Worm (Caenorhabditis elegans) whole organism, young adult: ENCODE data around the gene F36H1.12.

Experiments
- B0019.2 ChIP-seq: fragments of 200-800 bp; sonication (Bioruptor generic); conservative IDR thresholded peaks from 2 replicates; pipeline ENCODE4 v1.3.6; 2022; ENCODE audit warnings: missing genetic modification reagents, missing genetic modification characterization, missing compliant biosample characterization
- B0035.1 ChIP-seq: sonication (generic microtip); optimal IDR thresholded peaks from 2 replicates; lab custom pipeline; 2016; ENCODE audit warnings: missing genetic modification characterization, mild to moderate bottlenecking, missing compliant biosample characterization, missing genotype, missing genetic modification reagents
- B0336.3 ChIP-seq: fragments of 200-800 bp; sonication (Bioruptor generic); IDR thresholded peaks from 2 replicates; pipeline ENCODE4 v1.3.6; 2022; ENCODE audit warnings: missing genetic modification characterization, missing compliant biosample characterization
- C06A6.2 ChIP-seq: fragments of 200-800 bp; sonication (Bioruptor generic); conservative IDR thresholded peaks from 2 replicates; pipeline ENCODE4 v1.3.6; 2022; ENCODE audit warnings: missing genetic modification characterization, missing compliant biosample characterization
- F37B4.10 ChIP-seq: fragments of 200-800 bp; sonication (Bioruptor generic); IDR thresholded peaks from 2 replicates; pipeline ENCODE4 v1.3.6; 2022; ENCODE audit warnings: missing genetic modification characterization, missing compliant biosample characterization
- F39B2.1 ChIP-seq: fragments of 200-800 bp; sonication (Bioruptor generic); IDR thresholded peaks from 2 replicates; pipeline ENCODE4 v1.3.6; 2022; ENCODE audit warnings: missing genetic modification reagents, missing genetic modification characterization, missing compliant biosample characterization
- F49E8.2 ChIP-seq: sonication (generic microtip); optimal IDR thresholded peaks from 3 replicates; lab custom pipeline; 2017; ENCODE audit warnings: missing genetic modification characterization, mild to moderate bottlenecking, missing compliant biosample characterization, antibody characterized with exemption, moderate library complexity; ENCODE audit not compliant: insufficient read depth
- K11D2.4 ChIP-seq: fragments of 200-800 bp; sonication (Bioruptor generic); IDR thresholded peaks from 2 replicates; pipeline ENCODE4 v1.3.6; 2022; ENCODE audit warnings: missing genetic modification reagents, missing genetic modification characterization, missing compliant biosample characterization
- K12H6.12 ChIP-seq: fragments of 200-800 bp; sonication (Bioruptor generic); optimal IDR thresholded peaks from 2 replicates; lab custom pipeline; 2018; ENCODE audit warnings: mild to moderate bottlenecking, missing genetic modification characterization, missing compliant biosample characterization
- Y53F4B.3 ChIP-seq: fragments of 200-800 bp; sonication (Bioruptor generic); IDR thresholded peaks from 2 replicates; pipeline ENCODE4 v1.3.6; 2022; ENCODE audit warnings: missing genetic modification reagents, missing genetic modification characterization, missing compliant biosample characterization
- ama-1 ChIP-seq, 3 experiments: fragments of 150-350 bp in 1 of 3; sonication (generic microtip) in 2 of 3; optimal IDR thresholded peaks; 2 replicates each; lab custom pipeline; 2014 to 2018; ENCODE audit warnings: missing biosample characterization in 2 of 3, missing genetic modification characterization in 2 of 3, missing genetic modification reagents in 2 of 3
- aptf-2 ChIP-seq: fragments of 200-800 bp; sonication (Bioruptor generic); conservative IDR thresholded peaks from 2 replicates; pipeline ENCODE4 v1.3.6; 2022; ENCODE audit warnings: missing genetic modification reagents, missing genetic modification characterization, missing compliant biosample characterization
- atf-7 ChIP-seq: sonication (generic microtip); optimal IDR thresholded peaks from 2 replicates; lab custom pipeline; 2017; ENCODE audit warnings: mild to moderate bottlenecking, missing genetic modification characterization, missing compliant biosample characterization
- athp-1 ChIP-seq: sonication (generic microtip); optimal IDR thresholded peaks from 2 replicates; lab custom pipeline; 2017; ENCODE audit warnings: mild to moderate bottlenecking, missing genetic modification characterization, missing compliant biosample characterization
- bed-1 ChIP-seq: fragments of 200-800 bp; sonication (Bioruptor generic); IDR thresholded peaks from 2 replicates; pipeline ENCODE4 v1.3.6; 2022; ENCODE audit warnings: missing genetic modification reagents, missing genetic modification characterization, missing compliant biosample characterization
- cebp-2 ChIP-seq: fragments of 200-800 bp; sonication (Bioruptor generic); IDR thresholded peaks from 2 replicates; pipeline ENCODE4 v1.3.6; 2022; ENCODE audit warnings: missing genetic modification characterization, missing compliant biosample characterization
- ceh-100 ChIP-seq: fragments of 200-800 bp; sonication (Bioruptor generic); IDR thresholded peaks from 2 replicates; pipeline ENCODE4 v1.3.6; 2022; ENCODE audit warnings: missing genetic modification reagents, missing genetic modification characterization, missing compliant biosample characterization
- ceh-27 ChIP-seq: fragments of 200-800 bp; sonication (Bioruptor generic); optimal IDR thresholded peaks from 2 replicates; lab custom pipeline; 2018; ENCODE audit warnings: mild to moderate bottlenecking, missing genetic modification characterization, moderate library complexity, missing compliant biosample characterization
- ceh-58 ChIP-seq: fragments of 200-800 bp; sonication (Bioruptor generic); IDR thresholded peaks from 2 replicates; pipeline ENCODE4 v1.3.6; 2022; ENCODE audit warnings: missing genetic modification characterization, missing compliant biosample characterization
- ceh-79 ChIP-seq: sonication (generic microtip); optimal IDR thresholded peaks from 2 replicates; lab custom pipeline; 2017; ENCODE audit warnings: mild to moderate bottlenecking, missing genetic modification characterization, missing compliant biosample characterization
- ceh-91 ChIP-seq: fragments of 200-800 bp; sonication (Bioruptor generic); IDR thresholded peaks from 2 replicates; pipeline ENCODE4 v1.3.6; 2022; ENCODE audit warnings: missing genetic modification reagents, missing genetic modification characterization, missing compliant biosample characterization
- egrh-3 ChIP-seq: fragments of 200-800 bp; sonication (Bioruptor generic); IDR thresholded peaks from 2 replicates; pipeline ENCODE4 v1.3.6; 2022; ENCODE audit warnings: missing genetic modification reagents, missing genetic modification characterization, missing compliant biosample characterization
- ekl-4 ChIP-seq: fragments of 200-800 bp; sonication (Bioruptor generic); IDR thresholded peaks from 2 replicates; pipeline ENCODE4 v1.3.6; 2022; ENCODE audit warnings: missing genetic modification reagents, missing genetic modification characterization, missing compliant biosample characterization
- gei-17 ChIP-seq: fragments of 200-800 bp; sonication (Bioruptor generic); optimal IDR thresholded peaks from 2 replicates; lab custom pipeline; 2018; ENCODE audit warnings: mild to moderate bottlenecking, missing genetic modification characterization, missing compliant biosample characterization
- hlh-12 ChIP-seq: sonication (generic microtip); optimal IDR thresholded peaks from 2 replicates; lab custom pipeline; 2016; ENCODE audit warnings: missing genetic modification characterization, missing compliant biosample characterization
- hrde-1 ChIP-seq: sonication (generic microtip); optimal IDR thresholded peaks from 2 replicates; lab custom pipeline; 2016; ENCODE audit warnings: missing genetic modification characterization, mild to moderate bottlenecking, missing compliant biosample characterization, moderate library complexity, missing genotype, missing genetic modification reagents, borderline replicate concordance
- hsf-1 ChIP-seq: fragments of 200-800 bp; sonication (Bioruptor generic); IDR thresholded peaks from 2 replicates; pipeline ENCODE4 v1.3.6; 2022; ENCODE audit warnings: missing genetic modification reagents, missing genetic modification characterization, missing compliant biosample characterization
- lin-26 ChIP-seq: fragments of 200-800 bp; sonication (Bioruptor generic); IDR thresholded peaks from 2 replicates; pipeline ENCODE4 v1.3.6; 2022; ENCODE audit warnings: missing genetic modification reagents, missing genetic modification characterization, missing compliant biosample characterization
- lin-35 ChIP-seq, 3 experiments: fragments of 150-350 bp in 2 of 3; sonication (generic microtip) in 1 of 3; optimal IDR thresholded peaks; 2 replicates each; lab custom pipeline; 2014 to 2018; ENCODE audit warnings: missing biosample characterization in 3 of 3, missing genetic modification characterization in 3 of 3, missing genetic modification reagents in 3 of 3
- lsl-1 ChIP-seq: fragments of 200-800 bp; sonication (Bioruptor generic); optimal IDR thresholded peaks from 2 replicates; lab custom pipeline; 2018; ENCODE audit warnings: mild to moderate bottlenecking, missing genetic modification characterization, moderate library complexity, missing compliant biosample characterization
- mel-28 ChIP-seq: sonication (generic microtip); optimal IDR thresholded peaks from 2 replicates; lab custom pipeline; 2016; ENCODE audit warnings: borderline replicate concordance, mild to moderate bottlenecking, missing genetic modification characterization, missing compliant biosample characterization
- mes-4 ChIP-seq: sonication (generic microtip); optimal IDR thresholded peaks from 2 replicates; lab custom pipeline; 2016; ENCODE audit warnings: missing genotype, missing genetic modification characterization, missing compliant biosample characterization
- nhr-80 ChIP-seq: sonication (generic microtip); optimal IDR thresholded peaks from 2 replicates; lab custom pipeline; 2016; ENCODE audit warnings: missing genetic modification characterization, missing compliant biosample characterization
- pha-4 ChIP-seq: fragments of 150-350 bp; sonication (generic microtip); optimal IDR thresholded peaks from 2 replicates; lab custom pipeline; 2014; ENCODE audit warnings: missing biosample characterization, missing genetic modification reagents, missing genetic modification characterization
- rcor-1 ChIP-seq: fragments of 200-800 bp; sonication (Bioruptor generic); IDR thresholded peaks from 2 replicates; pipeline ENCODE4 v1.3.6; 2022; ENCODE audit warnings: missing genetic modification reagents, missing genetic modification characterization, missing compliant biosample characterization
- rpc-1 ChIP-seq, 2 experiments: fragments of 150-350 bp in 1 of 2; sonication (generic microtip) in 1 of 2; optimal IDR thresholded peaks; 2 replicates each; lab custom pipeline; 2014 to 2018; ENCODE audit warnings: missing biosample characterization in 1 of 2, missing genetic modification characterization in 1 of 2, missing genetic modification reagents in 1 of 2, missing genotype in 1 of 2
- somi-1 ChIP-seq: fragments of 200-800 bp; sonication (Bioruptor generic); optimal IDR thresholded peaks from 2 replicates; lab custom pipeline; 2018; ENCODE audit warnings: mild to moderate bottlenecking, missing genetic modification characterization, missing compliant biosample characterization
- tbx-9 ChIP-seq: sonication (generic microtip); optimal IDR thresholded peaks from 2 replicates; lab custom pipeline; 2016; ENCODE audit warnings: borderline replicate concordance, missing genetic modification characterization, inconsistent platforms, missing compliant biosample characterization
- unc-130 ChIP-seq: sonication (generic microtip); optimal IDR thresholded peaks from 2 replicates; lab custom pipeline; 2016; ENCODE audit warnings: missing genetic modification reagents, missing genetic modification characterization, missing compliant biosample characterization
- unc-62 ChIP-seq: fragments of 150-350 bp; optimal IDR thresholded peaks from 2 replicates; lab custom pipeline; 2014; ENCODE audit warnings: missing biosample characterization, missing genetic modification reagents, missing genetic modification characterization
- xnd-1 ChIP-seq: sonication (generic microtip); optimal IDR thresholded peaks from 2 replicates; lab custom pipeline; 2016; ENCODE audit warnings: missing genotype, missing genetic modification reagents, missing genetic modification characterization, missing compliant biosample characterization
- zfh-2 ChIP-seq: fragments of 200-800 bp; sonication (Bioruptor generic); conservative IDR thresholded peaks from 2 replicates; pipeline ENCODE4 v1.3.6; 2022; ENCODE audit warnings: missing genetic modification reagents, missing genetic modification characterization, missing compliant biosample characterization
- ztf-18 ChIP-seq: sonication (generic microtip); optimal IDR thresholded peaks from 2 replicates; lab custom pipeline; 2016; ENCODE audit warnings: missing genotype, mild to moderate bottlenecking, missing genetic modification characterization, missing compliant biosample characterization
- ztf-22 ChIP-seq: fragments of 200-800 bp; sonication (Bioruptor generic); optimal IDR thresholded peaks from 2 replicates; lab custom pipeline; 2018; ENCODE audit warnings: mild to moderate bottlenecking, missing genetic modification characterization, moderate library complexity, missing compliant biosample characterization
- ztf-3 ChIP-seq: fragments of 200-800 bp; sonication (Bioruptor generic); optimal IDR thresholded peaks from 2 replicates; lab custom pipeline; 2018; ENCODE audit warnings: mild to moderate bottlenecking, missing genetic modification characterization, missing compliant biosample characterization

Gene F36H1.12

ce11 chrIV:11025941-11026340 lies 27.6 kb downstream of the F36H1.12 start (continued):
- peak; percentile 77 for TF ChIP-seq atf-7
- TF ChIP-seq ceh-79 (tag; lab: Kevin White, UChicago): peak; percentile 93
- no peak for TF ChIP-seq unc-62
- peak; percentile 98 for TF ChIP-seq F37B4.10 (GFP tag; lab: Robert Waterston, UW)
- no peak for TF ChIP-seq pha-4 (tag; lab: Kevin White, UChicago)
- TF ChIP-seq somi-1 (GFP tag; lab: Kevin White, UChicago): peak; percentile 76
- TF ChIP-seq B0336.3 (GFP tag; lab: Robert Waterston, UW): peak; percentile 90
- TF ChIP-seq ceh-27 (GFP tag; lab: Kevin White, UChicago): peak; percentile 85
- peak; percentile 71 for TF ChIP-seq mel-28 (tag; lab: Kevin White, UChicago)
- TF ChIP-seq Y53F4B.3 (GFP tag; lab: Robert Waterston, UW): peak; percentile 79; the same call in 1 of the 2 replicates
- TF ChIP-seq egrh-3 (GFP tag; lab: Robert Waterston, UW): peak; percentile 53
- peak; percentile 93 for TF ChIP-seq athp-1 (tag; lab: Kevin White, UChicago)
- TF ChIP-seq K12H6.12: peak; percentile 34
- TF ChIP-seq hsf-1: peak; percentile 80; the same call in 1 of the 2 replicates
- TF ChIP-seq ztf-3 (GFP tag; lab: Kevin White, UChicago): peak; percentile 29
- TF ChIP-seq B0035.1 (tag; lab: Kevin White, UChicago): peak; percentile 84
- peak; percentile 56; the same call in 1 of the 2 replicates for TF ChIP-seq bed-1 (GFP tag; lab: Robert Waterston, UW)
- peak; percentile 88 for TF ChIP-seq F49E8.2
- peak; percentile 68 for TF ChIP-seq ztf-22 (GFP tag; lab: Kevin White, UChicago)
- peak; percentile 64; the same call in 1 of the 2 replicates for TF ChIP-seq cebp-2
- TF ChIP-seq aptf-2 (GFP tag; lab: Robert Waterston, UW): peak; percentile 75; the same call in 1 of the 2 replicates
- no peak for TF ChIP-seq lin-35 (GFP tag; optimal IDR thresholded peaks at IDR 0.05; lab: Kevin White, UChicago)
- peak; percentile 68 for TF ChIP-seq B0019.2 (GFP tag; lab: Robert Waterston, UW)
- TF ChIP-seq nhr-80 (tag; lab: Kevin White, UChicago): peak; percentile 25
- peak; percentile 84 for TF ChIP-seq unc-130 (GFP tag; lab: Kevin White, UChicago)
- TF ChIP-seq zfh-2 (GFP tag; lab: Robert Waterston, UW): no peak; the same call in 1 of the 2 replicates
- TF ChIP-seq ceh-100 (GFP tag; lab: Robert Waterston, UW): peak; percentile 66; the same call in 1 of the 2 replicates
- TF ChIP-seq hrde-1: peak; percentile 95
- peak; percentile 63; the same call in 1 of the 2 replicates for TF ChIP-seq C06A6.2 (GFP tag; lab: Robert Waterston, UW)
- TF ChIP-seq ceh-58 (GFP tag; lab: Robert Waterston, UW): peak; percentile 96; the same call in 1 of the 2 replicates
- peak; percentile 54 for TF ChIP-seq xnd-1 (tag; lab: Kevin White, UChicago)
- TF ChIP-seq mes-4 (tag; lab: Kevin White, UChicago): peak; percentile 92

- TF ChIP-seq hsf-1 (no peak), ama-1 (optimal IDR thresholded peaks at IDR 0.05; lab: Kevin White, UChicago) (peak; percentile 7), ama-1 (GFP tag; optimal IDR thresholded peaks at IDR 0.05; lab: Kevin White, UChicago) (no peak)
Observed at ce11 chrIV:11022303-11022702, 31.2 kb downstream of the F36H1.12 start, which contains the start of gene alh-3. alh-3 (plus strand) TSS chrIV:11022603.

- TF ChIP-seq lsl-1 (GFP tag; lab: Kevin White, UChicago) (peak; percentile 64), ekl-4 (GFP tag; lab: Robert Waterston, UW) (no peak), hlh-12 (tag; lab: Kevin White, UChicago) (no peak), K11D2.4 (no peak), ceh-91 (GFP tag; lab: Robert Waterston, UW) (no peak), rcor-1 (GFP tag; lab: Robert Waterston, UW) (no peak), F39B2.1 (no peak), ztf-18 (tag; lab: Kevin White, UChicago) (no peak), tbx-9 (no peak), rpc-1 (optimal IDR thresholded peaks at IDR 0.05; lab: Kevin White, UChicago) (no peak), rpc-1 (tag; optimal IDR thresholded peaks at IDR 0.05; lab: Kevin White, UChicago) (no peak), gei-17 (GFP tag; lab: Kevin White, UChicago) (no peak), lin-26 (GFP tag; lab: Robert Waterston, UW) (no peak), F37B4.10 (GFP tag; lab: Robert Waterston, UW) (no peak)
Observed at ce11 chrIV:11021512-11022268, 31.8 kb downstream of the F36H1.12 start, which contains the start of gene mogs-1. mogs-1 (minus strand) TSS chrIV:11021928.
